Worm (Caenorhabditis elegans) whole organism, L1 larva: ENCODE data around the gene F13D11.3.
A peak's percentile ranks its signal among the peaks of the same experiment; 100 is the strongest.

Source experiments
- C34B4.2 ChIP-seq: sonication (generic microtip); optimal IDR thresholded peaks from 2 replicates; lab custom pipeline; 2017; ENCODE audit warnings: mild to moderate bottlenecking, missing genetic modification characterization, missing compliant biosample characterization
- F16B12.6 ChIP-seq: fragments of 150-350 bp; optimal IDR thresholded peaks from 2 replicates; lab custom pipeline; 2014; ENCODE audit warnings: missing biosample characterization, missing genetic modification characterization
- aha-1 ChIP-seq: fragments of 150-350 bp; optimal IDR thresholded peaks from 2 replicates; lab custom pipeline; 2014; ENCODE audit warnings: missing biosample characterization, missing genetic modification characterization
- aly-2 ChIP-seq: fragments of 150-350 bp; optimal IDR thresholded peaks from 2 replicates; lab custom pipeline; 2014; ENCODE audit warnings: missing biosample characterization, missing genetic modification characterization
- ama-1 ChIP-seq: fragments of 150-350 bp; optimal IDR thresholded peaks from 2 replicates; lab custom pipeline; 2014
- ceh-82 ChIP-seq, 3 experiments: fragments of 150-350 bp in 1 of 3; sonication (generic microtip) in 2 of 3; optimal IDR thresholded peaks; 2 replicates each; lab custom pipeline; 2014 to 2017; ENCODE audit warnings: missing biosample characterization in 3 of 3, missing genetic modification characterization in 3 of 3
- ceh-88 ChIP-seq: fragments of 200-800 bp; sonication (Bioruptor generic); IDR thresholded peaks from 2 replicates; pipeline ENCODE4 v1.3.6; 2022; ENCODE audit warnings: missing genetic modification characterization, missing compliant biosample characterization
- ces-1 ChIP-seq: fragments of 150-350 bp; optimal IDR thresholded peaks from 2 replicates; lab custom pipeline; 2014; ENCODE audit warnings: missing biosample characterization, missing genetic modification reagents, missing genetic modification characterization
- dpl-1 ChIP-seq, 3 experiments: fragments of 150-350 bp in 2 of 3; sonication (generic microtip) in 1 of 3; optimal IDR thresholded peaks; 2 replicates each; lab custom pipeline; 2014 to 2017; ENCODE audit warnings: missing biosample characterization in 3 of 3, missing genetic modification characterization in 3 of 3, missing genetic modification reagents in 3 of 3
- dsc-1 ChIP-seq: sonication (generic microtip); optimal IDR thresholded peaks from 2 replicates; lab custom pipeline; 2016; ENCODE audit warnings: mild to moderate bottlenecking, missing genetic modification characterization, missing compliant biosample characterization
- efl-1 ChIP-seq, 4 experiments: fragments of 150-350 bp; optimal IDR thresholded peaks in 3 of 4; peaks in 1 of 4; 1 replicate in 1 of 4; 2 replicates in 3 of 4; lab custom pipeline; 2014; ENCODE audit warnings: missing biosample characterization in 2 of 4, missing genetic modification characterization in 2 of 4, missing genetic modification reagents in 2 of 4
- egl-13 ChIP-seq: sonication (generic microtip); optimal IDR thresholded peaks from 2 replicates; lab custom pipeline; 2016; ENCODE audit warnings: missing genotype, missing genetic modification reagents, missing genetic modification characterization, missing compliant biosample characterization
- elt-3 ChIP-seq, 6 experiments: fragments of 150-350 bp in 1 of 6; sonication (generic microtip); optimal IDR thresholded peaks; 2 replicates each; lab custom pipeline; 2017 to 2018; ENCODE audit warnings: missing biosample characterization in 6 of 6, missing genetic modification characterization in 6 of 6, inconsistent platforms in 1 of 6
- fkh-10 ChIP-seq: sonication (generic microtip); optimal IDR thresholded peaks from 2 replicates; lab custom pipeline; 2017; ENCODE audit warnings: missing biosample characterization, missing genetic modification reagents, missing genetic modification characterization
- fkh-4 ChIP-seq: sonication (generic microtip); optimal IDR thresholded peaks from 2 replicates; lab custom pipeline; 2016; ENCODE audit warnings: missing compliant biosample characterization, missing genetic modification characterization, borderline replicate concordance
- fos-1 ChIP-seq: fragments of 150-350 bp; optimal IDR thresholded peaks from 2 replicates; lab custom pipeline; 2014; ENCODE audit warnings: missing biosample characterization, missing genetic modification characterization
- hlh-17 ChIP-seq: fragments of 200-800 bp; sonication (Bioruptor generic); optimal IDR thresholded peaks from 2 replicates; lab custom pipeline; 2018; ENCODE audit warnings: missing genetic modification characterization, mild to moderate bottlenecking, missing compliant biosample characterization, moderate library complexity, borderline replicate concordance
- hlh-4 ChIP-seq: sonication (generic microtip); optimal IDR thresholded peaks from 2 replicates; lab custom pipeline; 2016; ENCODE audit warnings: mild to moderate bottlenecking, missing genetic modification characterization, missing compliant biosample characterization
- irx-1 ChIP-seq: sonication (generic microtip); optimal IDR thresholded peaks from 2 replicates; lab custom pipeline; 2016; ENCODE audit warnings: missing genetic modification characterization, missing compliant biosample characterization
- isw-1 ChIP-seq: fragments of 200-800 bp; sonication (Bioruptor generic); IDR thresholded peaks from 2 replicates; pipeline ENCODE4 v1.3.6; 2022; ENCODE audit warnings: missing genetic modification characterization, missing compliant biosample characterization
- lin-13 ChIP-seq: fragments of 150-350 bp; optimal IDR thresholded peaks from 2 replicates; lab custom pipeline; 2014; ENCODE audit warnings: missing biosample characterization, missing genetic modification reagents, missing genetic modification characterization
- lin-14 ChIP-seq: fragments of 200-800 bp; sonication (Bioruptor generic); optimal IDR thresholded peaks from 2 replicates; lab custom pipeline; 2018; ENCODE audit warnings: mild to moderate bottlenecking, missing genetic modification characterization, moderate library complexity, missing compliant biosample characterization
- lin-35 ChIP-seq, 2 experiments: fragments of 150-350 bp; optimal IDR thresholded peaks; 2 replicates each; lab custom pipeline; 2014; ENCODE audit warnings: missing biosample characterization in 2 of 2, missing genetic modification characterization in 2 of 2, missing genetic modification reagents in 2 of 2
- lin-39 ChIP-seq: fragments of 150-350 bp; optimal IDR thresholded peaks from 2 replicates; lab custom pipeline; 2014; ENCODE audit warnings: missing biosample characterization, missing genetic modification reagents, missing genetic modification characterization
- lir-3 ChIP-seq: sonication (generic microtip); optimal IDR thresholded peaks from 2 replicates; lab custom pipeline; 2016; ENCODE audit warnings: mild to moderate bottlenecking, missing genetic modification characterization, moderate library complexity, missing compliant biosample characterization; ENCODE audit not compliant: poor library complexity
- mef-2 ChIP-seq: fragments of 150-350 bp; optimal IDR thresholded peaks from 2 replicates; lab custom pipeline; 2014; ENCODE audit warnings: missing biosample characterization, missing genetic modification characterization
- mep-1 ChIP-seq: fragments of 150-350 bp; optimal IDR thresholded peaks from 2 replicates; lab custom pipeline; 2014; ENCODE audit warnings: missing biosample characterization, missing genetic modification characterization
- nhr-11 ChIP-seq: fragments of 150-350 bp; optimal IDR thresholded peaks from 2 replicates; lab custom pipeline; 2014; ENCODE audit warnings: missing biosample characterization, missing genetic modification characterization
- nhr-12 ChIP-seq: sonication (generic microtip); optimal IDR thresholded peaks from 2 replicates; lab custom pipeline; 2017; ENCODE audit warnings: missing biosample characterization, missing genetic modification characterization
- nhr-19 ChIP-seq: fragments of 200-800 bp; sonication (Bioruptor generic); conservative IDR thresholded peaks from 2 replicates; pipeline ENCODE4 v1.3.6; 2022; ENCODE audit warnings: missing genetic modification characterization, missing compliant biosample characterization
- nhr-20 ChIP-seq: sonication (generic microtip); optimal IDR thresholded peaks from 2 replicates; lab custom pipeline; 2016; ENCODE audit warnings: mild to moderate bottlenecking, missing genetic modification characterization, missing compliant biosample characterization
- nhr-237 ChIP-seq: fragments of 150-350 bp; optimal IDR thresholded peaks from 2 replicates; lab custom pipeline; 2014; ENCODE audit warnings: missing biosample characterization, missing genetic modification characterization
- nhr-28 ChIP-seq: fragments of 150-350 bp; optimal IDR thresholded peaks from 2 replicates; lab custom pipeline; 2014; ENCODE audit warnings: missing biosample characterization, missing genetic modification characterization
- nhr-47 ChIP-seq: sonication (generic microtip); optimal IDR thresholded peaks from 2 replicates; lab custom pipeline; 2016; ENCODE audit warnings: mild to moderate bottlenecking, missing genetic modification characterization, moderate library complexity, missing compliant biosample characterization
- nhr-77 ChIP-seq: fragments of 150-350 bp; optimal IDR thresholded peaks from 2 replicates; lab custom pipeline; 2014; ENCODE audit warnings: missing biosample characterization, missing genetic modification characterization
- nhr-84 ChIP-seq: sonication (generic microtip); optimal IDR thresholded peaks from 2 replicates; lab custom pipeline; 2017; ENCODE audit warnings: missing biosample characterization, missing genetic modification characterization
- nhr-85 ChIP-seq: sonication (generic microtip); peaks from one replicate; lab custom pipeline; 2016; ENCODE audit warnings: missing genetic modification characterization, inconsistent platforms, missing compliant biosample characterization
- nhr-90 ChIP-seq: sonication (generic microtip); optimal IDR thresholded peaks from 2 replicates; lab custom pipeline; 2016; ENCODE audit warnings: mild to moderate bottlenecking, missing genetic modification characterization, missing compliant biosample characterization; ENCODE audit not compliant: poor library complexity
- pag-3 ChIP-seq: sonication (generic microtip); optimal IDR thresholded peaks from 2 replicates; lab custom pipeline; 2017; ENCODE audit warnings: missing genetic modification characterization, mild to moderate bottlenecking, missing compliant biosample characterization, antibody characterized with exemption, borderline replicate concordance; ENCODE audit not compliant: insufficient read depth
- skn-1 ChIP-seq: fragments of 150-350 bp; optimal IDR thresholded peaks from 2 replicates; lab custom pipeline; 2014; ENCODE audit warnings: missing biosample characterization, missing genetic modification characterization
- snpc-4 ChIP-seq: fragments of 150-350 bp; optimal IDR thresholded peaks from 2 replicates; lab custom pipeline; 2014; ENCODE audit warnings: missing biosample characterization, missing genetic modification characterization
- sox-4 ChIP-seq: sonication (generic microtip); optimal IDR thresholded peaks from 2 replicates; lab custom pipeline; 2016; ENCODE audit warnings: missing genetic modification characterization, missing compliant biosample characterization
- sptf-1 ChIP-seq: fragments of 150-350 bp; optimal IDR thresholded peaks from 2 replicates; lab custom pipeline; 2014; ENCODE audit warnings: missing biosample characterization, missing genetic modification characterization
- tbx-2 ChIP-seq: sonication (generic microtip); optimal IDR thresholded peaks from 2 replicates; lab custom pipeline; 2016; ENCODE audit warnings: missing genetic modification characterization, missing compliant biosample characterization
- tlp-1 ChIP-seq: fragments of 150-350 bp; optimal IDR thresholded peaks from 2 replicates; lab custom pipeline; 2014; ENCODE audit warnings: missing biosample characterization, missing genetic modification characterization
- unc-30 ChIP-seq: sonication (generic microtip); optimal IDR thresholded peaks from 2 replicates; lab custom pipeline; 2017; ENCODE audit warnings: missing biosample characterization, missing genetic modification characterization
- unc-86 ChIP-seq: sonication (generic microtip); optimal IDR thresholded peaks from 2 replicates; lab custom pipeline; 2016; ENCODE audit warnings: missing genetic modification characterization, missing compliant biosample characterization
- unc-98 ChIP-seq: fragments of 200-800 bp; sonication (Bioruptor generic); IDR thresholded peaks from 2 replicates; pipeline ENCODE4 v1.3.6; 2022; ENCODE audit warnings: missing genetic modification characterization, missing compliant biosample characterization
- vab-15 ChIP-seq: sonication (generic microtip); optimal IDR thresholded peaks from 2 replicates; lab custom pipeline; 2017; ENCODE audit warnings: missing genotype, mild to moderate bottlenecking, missing genetic modification characterization, missing compliant biosample characterization
- xbp-1 ChIP-seq: sonication (generic microtip); optimal IDR thresholded peaks from 2 replicates; lab custom pipeline; 2016; ENCODE audit warnings: missing genetic modification characterization, missing compliant biosample characterization
- ztf-11 ChIP-seq, 2 experiments: sonication (generic microtip); optimal IDR thresholded peaks; 2 replicates each; lab custom pipeline; 2016 to 2017; ENCODE audit warnings: missing genetic modification characterization in 2 of 2, missing biosample characterization in 1 of 2, missing compliant biosample characterization in 1 of 2
- ztf-4 ChIP-seq: fragments of 150-350 bp; optimal IDR thresholded peaks from 2 replicates; lab custom pipeline; 2014; ENCODE audit warnings: missing biosample characterization, missing genetic modification characterization

F13D11.3 gene

ce11 chrX:5841060-5841642, 35.4 kb upstream of the F13D11.3 start, which contains the start of gene puf-9:
puf-9 (plus strand) TSS chrX:5841592.
- TF ChIP-seq unc-30 (tag; lab: Kevin White, UChicago) (no peak), nhr-11 (tag; lab: Kevin White, UChicago) (peak; percentile 96), nhr-77 (tag; lab: Kevin White, UChicago) (peak; percentile 100), ama-1 (lab: Kevin White, UChicago) (peak; percentile 59), irx-1 (peak; percentile 98), nhr-47 (tag; lab: Kevin White, UChicago) (peak; percentile 100), nhr-84 (tag; lab: Kevin White, UChicago) (no peak), vab-15 (tag; lab: Kevin White, UChicago) (peak; percentile 98), lin-14 (peak; percentile 100), F16B12.6 (tag; lab: Kevin White, UChicago) (peak; percentile 60), sptf-1 (tag; lab: Kevin White, UChicago) (no peak), hlh-17 (GFP tag; lab: Kevin White, UChicago) (no peak), ceh-82 (tag; optimal IDR thresholded peaks at IDR 0.05; lab: Kevin White, UChicago) (peak; percentile 98 to 99 (median 98)), unc-86 (tag; lab: Kevin White, UChicago) (peak; percentile 99), lir-3 (tag; lab: Kevin White, UChicago) (peak; percentile 90), tbx-2 (tag; lab: Kevin White, UChicago) (peak; percentile 100), sox-4 (tag; lab: Kevin White, UChicago) (peak; percentile 94), aly-2 (tag; lab: Kevin White, UChicago) (peak; percentile 92), nhr-28 (tag; lab: Kevin White, UChicago) (no peak), ztf-11 (tag; optimal IDR thresholded peaks at IDR 0.05; lab: Kevin White, UChicago) (peak in 1 of 2 experiments; percentile 97), mef-2 (tag; lab: Kevin White, UChicago) (peak; percentile 83), dsc-1 (tag; lab: Kevin White, UChicago) (peak; percentile 99), lin-39 (tag; lab: Kevin White, UChicago) (peak; percentile 95), fkh-10 (GFP tag; lab: Kevin White, UChicago) (peak; percentile 99), fkh-4 (tag; lab: Kevin White, UChicago) (peak; percentile 81), isw-1 (peak; percentile 98), skn-1 (peak; percentile 97), ces-1 (GFP tag; lab: Kevin White, UChicago) (no peak), aha-1 (tag; lab: Kevin White, UChicago) (peak; percentile 97), snpc-4 (tag; lab: Kevin White, UChicago) (peak; percentile 91), efl-1 (optimal IDR thresholded peaks at IDR 0.05; lab: Kevin White, UChicago) (peak; percentile 92 to 96), efl-1 (GFP tag; optimal IDR thresholded peaks at IDR 0.05 in 1 of 2; lab: Kevin White, UChicago) (peak; percentile 80 to 99), unc-98 (peak; percentile 83), dpl-1 (GFP tag; optimal IDR thresholded peaks at IDR 0.05; lab: Kevin White, UChicago) (peak; percentile 87 to 90 (median 88)), pag-3 (tag; lab: Kevin White, UChicago) (peak; percentile 84), nhr-237 (tag; lab: Kevin White, UChicago) (peak; percentile 98), nhr-12 (tag; lab: Kevin White, UChicago) (peak; percentile 50), nhr-19 (GFP tag; lab: Robert Waterston, UW) (peak; percentile 100), ztf-4 (peak; percentile 99), xbp-1 (tag; lab: Kevin White, UChicago) (peak; percentile 100), nhr-85 (tag; lab: Kevin White, UChicago) (peak; percentile 100), tlp-1 (tag; lab: Kevin White, UChicago) (no peak), lin-35 (GFP tag; optimal IDR thresholded peaks at IDR 0.05; lab: Kevin White, UChicago) (peak; percentile 93 to 98), C34B4.2 (tag; lab: Kevin White, UChicago) (peak; percentile 79), elt-3 (tag; optimal IDR thresholded peaks at IDR 0.05; lab: Kevin White, UChicago) (peak; percentile 74 to 100 (median 99)), lin-13 (GFP tag; lab: Kevin White, UChicago) (peak; percentile 99), nhr-90 (peak; percentile 100), mep-1 (peak; percentile 99), egl-13 (tag; lab: Kevin White, UChicago) (peak; percentile 98), ceh-88 (GFP tag; lab: Robert Waterston, UW) (peak; percentile 99), nhr-20 (tag; lab: Kevin White, UChicago) (peak; percentile 100), hlh-4 (tag; lab: Kevin White, UChicago) (no peak), fos-1 (tag; lab: Kevin White, UChicago) (peak; percentile 98)
